Fruit fly (Drosophila melanogaster): ENCODE results near the gene CG3402.
A peak's percentile ranks its signal among the peaks of the same experiment; 100 is the strongest.

CG3402 gene

dm6 chr3L:616482-617148, 36.1 kb downstream of the CG3402 start (continued):
- TF ChIP-seq schlank (tag; optimal IDR thresholded peaks at IDR 0.05) (no peak), CG15514 (GFP tag; optimal IDR thresholded peaks at IDR 0.05) (no peak), CG14441 (GFP tag; IDR thresholded peaks at IDR 0.05) (no peak), Gsc (GFP tag; IDR thresholded peaks at IDR 0.05) (no peak), fd96Cb (tag; optimal IDR thresholded peaks at IDR 0.05) (no peak), Bgb (GFP tag; IDR thresholded peaks at IDR 0.05; ENCODE audit: partially characterized antibody) (peak; percentile 22; the same call in 1 of the 2 replicates), disco-r (GFP tag; optimal IDR thresholded peaks at IDR 0.05) (no peak), pfk (GFP tag; optimal IDR thresholded peaks at IDR 0.05) (peak; percentile 39), Dip2 (GFP tag; IDR thresholded peaks at IDR 0.05) (no peak), sna (GFP tag; IDR thresholded peaks at IDR 0.05; ENCODE audit: partially characterized antibody) (peak; percentile 38; the same call in 1 of the 2 replicates), odd (GFP tag; optimal IDR thresholded peaks at IDR 0.05) (no peak), Lhr (GFP tag; optimal IDR thresholded peaks at IDR 0.05) (no peak), CG11723 (GFP tag; optimal IDR thresholded peaks at IDR 0.05) (no peak), CG15073 (GFP tag; optimal IDR thresholded peaks at IDR 0.05) (no peak), dan (GFP tag; IDR thresholded peaks at IDR 0.05) (no peak), twi (tag; optimal IDR thresholded peaks at IDR 0.05) (no peak), Hey (tag; optimal IDR thresholded peaks at IDR 0.05) (no peak), CG13296 (GFP tag; optimal IDR thresholded peaks at IDR 0.05) (no peak), Hsf (GFP tag; optimal IDR thresholded peaks at IDR 0.05) (no peak), ab (GFP tag; optimal IDR thresholded peaks at IDR 0.05) (no peak), CG16815 (GFP tag; optimal IDR thresholded peaks at IDR 0.05) (no peak), CG12155 (GFP tag; optimal IDR thresholded peaks at IDR 0.05) (no peak), pum (GFP tag; optimal IDR thresholded peaks at IDR 0.05) (no peak), CG9817 (tag; optimal IDR thresholded peaks at IDR 0.05) (no peak), CG10979 (tag; optimal IDR thresholded peaks at IDR 0.05) (no peak), BEAF-32 (GFP tag; optimal IDR thresholded peaks at IDR 0.05) (no peak), hth (optimal IDR thresholded peaks at IDR 0.05) (no peak), Scr (GFP tag; IDR thresholded peaks at IDR 0.05; ENCODE audit: partially characterized antibody) (no peak; the same call in 1 of the 2 replicates), Bdp1 (GFP tag; optimal IDR thresholded peaks at IDR 0.05) (no peak), CG2875 (GFP tag; optimal IDR thresholded peaks at IDR 0.05) (no peak), CG6683 (GFP tag; optimal IDR thresholded peaks at IDR 0.05) (no peak), run (tag; optimal IDR thresholded peaks at IDR 0.05) (no peak), CG13775 (GFP tag; optimal IDR thresholded peaks at IDR 0.05) (no peak), Kr (GFP tag; optimal IDR thresholded peaks at IDR 0.05) (no peak), lbe (GFP tag; optimal IDR thresholded peaks at IDR 0.05) (no peak), wor (GFP tag; IDR thresholded peaks at IDR 0.05) (no peak), Sry-δ (GFP tag; optimal IDR thresholded peaks at IDR 0.05) (no peak), CG4707 (GFP tag; optimal IDR thresholded peaks at IDR 0.05) (no peak), Eip74EF (GFP tag; optimal IDR thresholded peaks at IDR 0.05) (no peak), Hand (GFP tag; optimal IDR thresholded peaks at IDR 0.05) (no peak), ERR (GFP tag; optimal IDR thresholded peaks at IDR 0.05) (no peak), CG7839 (tag; optimal IDR thresholded peaks at IDR 0.05) (no peak), CG5245 (GFP tag; optimal IDR thresholded peaks at IDR 0.05) (no peak), tio (GFP tag; optimal IDR thresholded peaks at IDR 0.05) (no peak), crc (GFP tag; optimal IDR thresholded peaks at IDR 0.05) (no peak), Stat92E (GFP tag; optimal IDR thresholded peaks at IDR 0.05) (peak in 1 of 3 experiments; percentile 41), Fer3 (tag; optimal IDR thresholded peaks at IDR 0.05) (no peak), Sry-β (GFP tag; optimal IDR thresholded peaks at IDR 0.05) (no peak), slou (GFP tag; optimal IDR thresholded peaks at IDR 0.05) (no peak)

All from whole organism, embryonic.